Fruit fly (Drosophila melanogaster): ENCODE measurements around the gene CG3062.

CG3062 gene

dm6 chrX:4686723-4687122, 42.1 kb upstream of the CG3062 start, which contains the start of gene Pp2C1 (continued):
- no peak for TF ChIP-seq HLHmδ (GFP tag; optimal IDR thresholded peaks at IDR 0.05)
- no peak for TF ChIP-seq CG17802 (tag; optimal IDR thresholded peaks at IDR 0.05)
- no peak for TF ChIP-seq CG18262 (tag; optimal IDR thresholded peaks at IDR 0.05)
- TF ChIP-seq Lhr (GFP tag; optimal IDR thresholded peaks at IDR 0.05), result peak; percentile 4
- peak; percentile 45 for TF ChIP-seq CG1603 (tag; optimal IDR thresholded peaks at IDR 0.05)
- no peak for TF ChIP-seq CG17385 (GFP tag; optimal IDR thresholded peaks at IDR 0.05)
- TF ChIP-seq CG2116 (GFP tag; optimal IDR thresholded peaks at IDR 0.05), result peak; percentile 95
- TF ChIP-seq lab (GFP tag; optimal IDR thresholded peaks at IDR 0.05), result no peak
- TF ChIP-seq Bgb (GFP tag; IDR thresholded peaks at IDR 0.05; ENCODE audit: partially characterized antibody), result peak; percentile 80
- no peak for TF ChIP-seq CG9727 (GFP tag; optimal IDR thresholded peaks at IDR 0.05)
- no peak for TF ChIP-seq onecut (GFP tag; IDR thresholded peaks at IDR 0.05)
- TF ChIP-seq ssp (GFP tag; IDR thresholded peaks at IDR 0.05), result 0 out of 2 replicates have a peak, but pooled peaks have one; percentile 18
- peak; percentile 75 for TF ChIP-seq ato (GFP tag; IDR thresholded peaks at IDR 0.05; ENCODE audit: partially characterized antibody)
- TF ChIP-seq cas (GFP tag; IDR thresholded peaks at IDR 0.05), result no peak
- TF ChIP-seq CG4282 (GFP tag; optimal IDR thresholded peaks at IDR 0.05), result no peak
- peak; percentile 52; the same call in 1 of the 2 replicates for TF ChIP-seq CG9932 (GFP tag; IDR thresholded peaks at IDR 0.05)
- peak; percentile 24 for TF ChIP-seq zen (tag; optimal IDR thresholded peaks at IDR 0.05)
- TF ChIP-seq MESR4 (GFP tag; optimal IDR thresholded peaks at IDR 0.05), result peak; percentile 16
- peak; percentile 79 for TF ChIP-seq Elba2 (GFP tag; optimal IDR thresholded peaks at IDR 0.05)
- TF ChIP-seq usp (GFP tag; optimal IDR thresholded peaks at IDR 0.05), result no peak
- no peak for TF ChIP-seq CG17829 (tag; optimal IDR thresholded peaks at IDR 0.05)
- TF ChIP-seq Med (GFP tag), result peak; percentile 65
- no peak for TF ChIP-seq Aef1 (GFP tag; IDR thresholded peaks at IDR 0.05)
- TF ChIP-seq CG6254 (GFP tag; optimal IDR thresholded peaks at IDR 0.05), result no peak
- TF ChIP-seq CG34224 (GFP tag; IDR thresholded peaks at IDR 0.05; ENCODE audit: partially characterized antibody), result peak; percentile 51; the same call in 2 of the 3 replicates
- peak; percentile 79 for TF ChIP-seq stwl (tag; optimal IDR thresholded peaks at IDR 0.05)
- no peak for TF ChIP-seq sim (GFP tag; IDR thresholded peaks at IDR 0.05)
- TF ChIP-seq BEAF-32 (GFP tag; optimal IDR thresholded peaks at IDR 0.05), result peak; percentile 83
- TF ChIP-seq fru (optimal IDR thresholded peaks at IDR 0.05), result no peak
- peak; percentile 85 for TF ChIP-seq bbx (GFP tag; IDR thresholded peaks at IDR 0.05; ENCODE audit: partially characterized antibody)
- no peak for TF ChIP-seq Ets65A (GFP tag)
- peak; percentile 72; the same call in 2 of the 3 replicates for TF ChIP-seq CG7963 (GFP tag; IDR thresholded peaks at IDR 0.05; ENCODE audit: partially characterized antibody)
- TF ChIP-seq repo (GFP tag; optimal IDR thresholded peaks at IDR 0.05), result no peak
- no peak for TF ChIP-seq MBD-R2 (GFP tag; IDR thresholded peaks at IDR 0.05)
- no peak for TF ChIP-seq CG8290 (GFP tag; optimal IDR thresholded peaks at IDR 0.05)
- peak; percentile 16 to 49 for TF ChIP-seq CG8290 (tag; optimal IDR thresholded peaks at IDR 0.05)
- TF ChIP-seq Asciz (GFP tag; optimal IDR thresholded peaks at IDR 0.05), result peak; percentile 98
- TF ChIP-seq mld (GFP tag; IDR thresholded peaks at IDR 0.05; ENCODE audit: partially characterized antibody), result 0 out of 3 replicates have a peak, but pooled peaks have one; percentile 34
- no peak for TF ChIP-seq Fer2 (tag; optimal IDR thresholded peaks at IDR 0.05)
- TF ChIP-seq nerfin-2 (GFP tag; IDR thresholded peaks at IDR 0.05; ENCODE audit: partially characterized antibody), result peak; percentile 68; the same call in 1 of the 2 replicates
- TF ChIP-seq vnd (GFP tag; IDR thresholded peaks at IDR 0.05; ENCODE audit: partially characterized antibody), result peak; percentile 70
- TF ChIP-seq ci (GFP tag; IDR thresholded peaks at IDR 0.05), result 0 out of 3 replicates have a peak, but pooled peaks have one; percentile 14
- TF ChIP-seq Nf-YC (tag; optimal IDR thresholded peaks at IDR 0.05), result no peak
- peak; percentile 77 for TF ChIP-seq Scr (GFP tag; IDR thresholded peaks at IDR 0.05; ENCODE audit: partially characterized antibody)
- TF ChIP-seq amos (GFP tag; IDR thresholded peaks at IDR 0.05; ENCODE audit: partially characterized antibody), result peak; percentile 87
- no peak for TF ChIP-seq Xrp1 (GFP tag; IDR thresholded peaks at IDR 0.05)
- no peak for TF ChIP-seq CG1647 (GFP tag; optimal IDR thresholded peaks at IDR 0.05)
- TF ChIP-seq CG42726 (GFP tag; IDR thresholded peaks at IDR 0.05; ENCODE audit: partially characterized antibody), result peak; percentile 72; the same call in 1 of the 2 replicates
- TF ChIP-seq Doc3 (GFP tag; IDR thresholded peaks at IDR 0.05; ENCODE audit: partially characterized antibody), result peak; percentile 60; the same call in 2 of the 3 replicates

Data from whole organism, embryonic.